Worm (Caenorhabditis elegans): ENCODE measurements around the gene B0303.14.
A peak's percentile ranks its signal among the peaks of the same experiment; 100 is the strongest.

Gene B0303.14

DNA sequence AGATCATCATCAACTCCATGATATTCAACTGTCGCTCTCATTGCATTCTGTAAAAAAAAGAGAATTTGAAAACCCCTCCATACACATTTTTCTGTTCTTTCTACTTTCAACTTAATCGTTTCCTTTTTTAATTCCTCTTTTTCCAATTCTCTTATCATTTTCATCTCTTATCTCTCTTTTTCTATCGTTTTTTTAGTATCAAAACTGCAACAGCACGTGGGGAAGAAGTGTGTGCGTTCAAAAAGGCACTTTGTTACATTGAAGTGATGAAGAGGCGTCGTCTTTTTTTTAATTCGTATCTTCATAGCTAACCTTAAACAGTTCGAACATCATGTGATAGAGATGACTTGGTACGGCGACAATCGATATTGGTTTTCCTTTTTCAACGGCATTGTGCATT lies 23.1 kb upstream of the B0303.14 start (continued):
- TF ChIP-seq hmg-1.2 (GFP tag; IDR thresholded peaks at IDR 0.05) (peak; percentile 23; the same call in 1 of the 2 replicates), F39B2.1 (GFP tag; IDR thresholded peaks at IDR 0.05) (no peak), nfya-1 (tag; optimal IDR thresholded peaks at IDR 0.05; ENCODE audit: borderline replicate concordance, insufficient read depth) (no peak), T07F8.4 (tag; optimal IDR thresholded peaks at IDR 0.05) (no peak), mel-28 (tag; optimal IDR thresholded peaks at IDR 0.05; ENCODE audit: borderline replicate concordance) (no peak), ama-1 (optimal IDR thresholded peaks at IDR 0.05) (no peak), ama-1 (GFP tag; optimal IDR thresholded peaks at IDR 0.05) (no peak), dpff-1 (tag; optimal IDR thresholded peaks at IDR 0.05) (no peak), hlh-26 (GFP tag; conservative IDR thresholded peaks at IDR 0.05) (no peak), lsy-27 (tag; optimal IDR thresholded peaks at IDR 0.05; ENCODE audit: borderline replicate concordance, insufficient read depth) (no peak), ceh-58 (GFP tag; IDR thresholded peaks at IDR 0.05) (no peak), F57A8.1 (GFP tag; optimal IDR thresholded peaks at IDR 0.05) (no peak), ets-4 (GFP tag; optimal IDR thresholded peaks at IDR 0.05) (no peak), Y79H2A.3 (GFP tag; conservative IDR thresholded peaks at IDR 0.05) (no peak), athp-1 (tag; optimal IDR thresholded peaks at IDR 0.05) (no peak), attf-6 (GFP tag; IDR thresholded peaks at IDR 0.05) (no peak), unc-130 (GFP tag; optimal IDR thresholded peaks at IDR 0.05) (no peak), ceh-27 (GFP tag; optimal IDR thresholded peaks at IDR 0.05) (no peak), K11D2.4 (GFP tag; IDR thresholded peaks at IDR 0.05) (0 out of 2 replicates have a peak, but pooled peaks have one; percentile 15), let-607 (tag; optimal IDR thresholded peaks at IDR 0.05) (peak in 1 of 2 experiments; percentile 45), cebp-2 (GFP tag; IDR thresholded peaks at IDR 0.05) (no peak), ztf-28 (GFP tag; IDR thresholded peaks at IDR 0.05) (no peak), ztf-18 (tag; optimal IDR thresholded peaks at IDR 0.05) (no peak), fkh-3 (tag; optimal IDR thresholded peaks at IDR 0.05) (no peak), die-1 (tag; optimal IDR thresholded peaks at IDR 0.05) (no peak), let-526 (GFP tag; IDR thresholded peaks at IDR 0.05) (no peak), sea-2 (GFP tag; IDR thresholded peaks at IDR 0.05) (no peak), attf-5 (GFP tag; optimal IDR thresholded peaks at IDR 0.05) (peak; percentile 44), nhr-120 (GFP tag; IDR thresholded peaks at IDR 0.05) (no peak), F23B12.7 (tag; optimal IDR thresholded peaks at IDR 0.05; ENCODE audit: insufficient read depth) (peak; percentile 40), snpc-4 (GFP tag; optimal IDR thresholded peaks at IDR 0.05) (no peak), snpc-4 (tag; optimal IDR thresholded peaks at IDR 0.05) (no peak), ztf-3 (GFP tag; optimal IDR thresholded peaks at IDR 0.05) (no peak), ztf-22 (GFP tag; optimal IDR thresholded peaks at IDR 0.05) (no peak), nhr-80 (tag; optimal IDR thresholded peaks at IDR 0.05) (peak; percentile 89), egl-44 (GFP tag; IDR thresholded peaks at IDR 0.05) (no peak), snpc-1.3 (tag; optimal IDR thresholded peaks at IDR 0.05; ENCODE audit: insufficient read depth) (no peak), tbp1 (GFP tag; optimal IDR thresholded peaks at IDR 0.05) (peak; percentile 30), F10E7.11 (tag; optimal IDR thresholded peaks at IDR 0.05) (no peak), Y53G8AR.9 (GFP tag; conservative IDR thresholded peaks at IDR 0.05) (no peak), F52B5.7 (tag; optimal IDR thresholded peaks at IDR 0.05) (no peak), zfh-2 (GFP tag; conservative IDR thresholded peaks at IDR 0.05) (no peak), lag-1 (GFP tag; IDR thresholded peaks at IDR 0.05) (no peak), C17E4.6 (GFP tag; IDR thresholded peaks at IDR 0.05) (no peak), F22D6.2 (tag; optimal IDR thresholded peaks at IDR 0.05) (no peak), ekl-4 (GFP tag; IDR thresholded peaks at IDR 0.05) (0 out of 2 replicates have a peak, but pooled peaks have one; percentile 28), F57C9.4 (tag; optimal IDR thresholded peaks at IDR 0.05) (no peak)
